Worm (Caenorhabditis elegans) whole organism, mixed stage, embryonic: Measurements from ENCODE around the gene elo-3.

Experiments
- M03D4.4 ChIP-seq: sonication (generic microtip); optimal IDR thresholded peaks from 2 replicates; lab custom pipeline; 2017; ENCODE audit warnings: mild to moderate bottlenecking, missing genetic modification characterization, missing compliant biosample characterization
- bed-3 ChIP-seq: fragments of 200-800 bp; sonication (Bioruptor generic); optimal IDR thresholded peaks from 3 replicates; lab custom pipeline; 2018; ENCODE audit warnings: mild to moderate bottlenecking, missing genetic modification characterization, moderate library complexity, missing compliant biosample characterization
- ceh-39 ChIP-seq: fragments of 150-350 bp; optimal IDR thresholded peaks from 2 replicates; lab custom pipeline; 2014; ENCODE audit warnings: missing biosample characterization, missing genetic modification characterization
- ceh-43 ChIP-seq: fragments of 200-800 bp; sonication (Bioruptor generic); optimal IDR thresholded peaks from 2 replicates; lab custom pipeline; 2018; ENCODE audit warnings: mild to moderate bottlenecking, missing genetic modification characterization, moderate library complexity, missing compliant biosample characterization
- ceh-83 ChIP-seq: fragments of 200-800 bp; sonication (Bioruptor generic); optimal IDR thresholded peaks from 2 replicates; lab custom pipeline; 2018; ENCODE audit warnings: mild to moderate bottlenecking, missing genetic modification characterization, missing compliant biosample characterization
- ces-1 ChIP-seq: fragments of 150-350 bp; optimal IDR thresholded peaks from 2 replicates; lab custom pipeline; 2014; ENCODE audit warnings: missing biosample characterization, missing genetic modification reagents, missing genetic modification characterization
- cnd-1 ChIP-seq: fragments of 200-800 bp; sonication (Bioruptor generic); optimal IDR thresholded peaks from 2 replicates; lab custom pipeline; 2018; ENCODE audit warnings: mild to moderate bottlenecking, missing genetic modification characterization, missing compliant biosample characterization
- elt-3 ChIP-seq: fragments of 150-350 bp; optimal IDR thresholded peaks from 2 replicates; lab custom pipeline; 2014; ENCODE audit warnings: missing biosample characterization, missing genetic modification characterization
- flh-1 ChIP-seq: fragments of 200-800 bp; sonication (Bioruptor generic); optimal IDR thresholded peaks from 2 replicates; lab custom pipeline; 2018; ENCODE audit warnings: mild to moderate bottlenecking, missing genetic modification characterization, moderate library complexity, missing compliant biosample characterization
- ham-2 ChIP-seq: fragments of 200-800 bp; sonication (Bioruptor generic); optimal IDR thresholded peaks from 2 replicates; lab custom pipeline; 2018; ENCODE audit warnings: mild to moderate bottlenecking, missing genetic modification characterization, missing compliant biosample characterization
- hlh-1 ChIP-seq: fragments of 150-350 bp; optimal IDR thresholded peaks from 2 replicates; lab custom pipeline; 2014; ENCODE audit warnings: missing biosample characterization, missing genetic modification reagents, missing genetic modification characterization
- lin-13 ChIP-seq: fragments of 150-350 bp; optimal IDR thresholded peaks from 2 replicates; lab custom pipeline; 2014; ENCODE audit warnings: missing biosample characterization, missing genetic modification characterization
- lin-32 ChIP-seq: fragments of 200-800 bp; sonication (Bioruptor generic); optimal IDR thresholded peaks from 2 replicates; lab custom pipeline; 2018; ENCODE audit warnings: mild to moderate bottlenecking, missing genetic modification characterization, missing compliant biosample characterization
- lsy-2 ChIP-seq: fragments of 150-350 bp; optimal IDR thresholded peaks from 2 replicates; lab custom pipeline; 2014; ENCODE audit warnings: missing biosample characterization, missing genetic modification characterization
- mab-5 ChIP-seq: fragments of 150-350 bp; optimal IDR thresholded peaks from 2 replicates; lab custom pipeline; 2014; ENCODE audit warnings: missing biosample characterization, missing genetic modification characterization
- mep-1 ChIP-seq: fragments of 150-350 bp; optimal IDR thresholded peaks from 2 replicates; lab custom pipeline; 2017; ENCODE audit warnings: missing biosample characterization, missing genetic modification reagents, missing genetic modification characterization, inconsistent platforms
- mls-2 ChIP-seq: sonication (generic microtip); optimal IDR thresholded peaks from 2 replicates; lab custom pipeline; 2016; ENCODE audit warnings: mild to moderate bottlenecking, missing genetic modification characterization, moderate library complexity, missing compliant biosample characterization
- nhr-12 ChIP-seq: fragments of 150-350 bp; optimal IDR thresholded peaks from 2 replicates; lab custom pipeline; 2014; ENCODE audit warnings: missing biosample characterization, missing genetic modification characterization
- nhr-2 ChIP-seq: fragments of 150-350 bp; optimal IDR thresholded peaks from 2 replicates; lab custom pipeline; 2014; ENCODE audit warnings: missing biosample characterization, missing genetic modification characterization
- nhr-237 ChIP-seq: fragments of 150-350 bp; optimal IDR thresholded peaks from 2 replicates; lab custom pipeline; 2014; ENCODE audit warnings: missing biosample characterization, missing genetic modification characterization
- nhr-28 ChIP-seq: fragments of 150-350 bp; optimal IDR thresholded peaks from 2 replicates; lab custom pipeline; 2014; ENCODE audit warnings: missing biosample characterization, missing genetic modification characterization
- nhr-76 ChIP-seq: sonication (generic microtip); optimal IDR thresholded peaks from 2 replicates; lab custom pipeline; 2017; ENCODE audit warnings: missing biosample characterization, missing genetic modification characterization
- pha-4 ChIP-seq: fragments of 150-350 bp; optimal IDR thresholded peaks from 2 replicates; lab custom pipeline; 2018; ENCODE audit warnings: missing biosample characterization, missing genetic modification reagents, missing genetic modification characterization
- snpc-4 ChIP-seq: fragments of 150-350 bp; optimal IDR thresholded peaks from 2 replicates; lab custom pipeline; 2014; ENCODE audit warnings: missing biosample characterization, missing genetic modification characterization
- sptf-1 ChIP-seq: sonication (generic microtip); optimal IDR thresholded peaks from 2 replicates; lab custom pipeline; 2017; ENCODE audit warnings: mild to moderate bottlenecking, missing genetic modification characterization, moderate library complexity, missing compliant biosample characterization
- tbx-8 ChIP-seq: fragments of 200-800 bp; sonication (Bioruptor generic); optimal IDR thresholded peaks from 2 replicates; lab custom pipeline; 2018; ENCODE audit warnings: mild to moderate bottlenecking, missing genetic modification characterization, moderate library complexity, missing compliant biosample characterization
- unc-62 ChIP-seq: fragments of 150-350 bp; optimal IDR thresholded peaks from 2 replicates; lab custom pipeline; 2014; ENCODE audit warnings: missing biosample characterization, missing genetic modification reagents, missing genetic modification characterization
- zip-8 ChIP-seq: fragments of 150-350 bp; optimal IDR thresholded peaks from 2 replicates; lab custom pipeline; 2014; ENCODE audit warnings: missing biosample characterization, missing genetic modification characterization
- ztf-11 ChIP-seq: fragments of 150-350 bp; optimal IDR thresholded peaks from 2 replicates; lab custom pipeline; 2014; ENCODE audit warnings: missing biosample characterization, missing genetic modification characterization

The elo-3 gene

DNA sequence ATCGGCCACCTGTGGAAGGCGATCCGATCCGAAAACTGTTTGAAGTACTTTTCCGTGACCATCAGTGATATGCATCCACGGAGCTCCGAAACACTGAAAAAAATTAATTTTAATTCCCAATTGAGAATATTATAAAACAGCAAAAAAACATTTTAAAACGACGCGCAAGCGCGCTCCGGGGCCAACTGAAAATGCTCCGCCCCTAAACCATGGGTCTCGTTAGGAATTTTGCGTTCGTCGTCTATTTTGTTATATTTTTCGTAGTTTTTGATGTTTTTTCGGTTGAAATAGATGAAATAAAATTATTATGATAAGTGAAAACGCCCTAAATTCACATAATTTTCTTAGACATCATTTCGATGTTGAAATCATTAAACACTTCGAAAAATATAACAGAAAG, 3.0 kb downstream of the elo-3 start:
- TF ChIP-seq ceh-83 (GFP tag; lab: Kevin White, UChicago) (peak; percentile 36), unc-62 (no peak)

DNA sequence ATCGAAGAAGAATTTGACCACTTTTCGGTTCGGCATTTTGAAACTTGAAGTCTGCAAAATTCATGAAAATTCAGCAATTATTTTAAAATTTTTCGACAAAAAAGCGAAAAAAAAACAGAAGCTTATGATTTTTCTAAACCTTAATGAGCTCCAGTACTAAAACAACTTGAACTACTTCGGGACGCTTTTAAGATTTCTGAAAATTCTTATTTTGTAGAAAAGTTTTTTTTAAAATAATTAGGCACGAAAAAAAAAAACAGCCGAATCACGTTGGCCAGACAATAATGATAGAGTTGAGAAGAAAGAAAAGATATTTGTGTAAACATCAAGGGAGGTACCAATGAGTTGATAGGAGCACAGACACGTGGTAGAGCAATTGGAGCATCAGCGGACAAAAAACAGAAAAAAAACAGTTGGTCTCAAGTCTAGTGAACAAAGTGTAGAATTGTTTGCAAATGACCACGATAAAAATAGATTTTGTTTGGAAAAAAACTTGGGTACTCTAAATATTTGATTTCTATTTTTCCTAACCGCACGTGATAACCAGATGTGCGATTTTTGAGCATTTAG, 4.8 kb downstream of the elo-3 start, which contains the start of gene gstk-2:
TSS of gene gstk-2 (minus strand) at position 51 of the 570 bp plus-strand sequence.
- TF ChIP-seq mab-5 (tag; lab: Kevin White, UChicago) (no peak), ceh-43 (GFP tag; lab: Kevin White, UChicago) (no peak), hlh-1 (tag; lab: Kevin White, UChicago) (peak; percentile 35), zip-8 (tag; lab: Kevin White, UChicago) (no peak)

DNA sequence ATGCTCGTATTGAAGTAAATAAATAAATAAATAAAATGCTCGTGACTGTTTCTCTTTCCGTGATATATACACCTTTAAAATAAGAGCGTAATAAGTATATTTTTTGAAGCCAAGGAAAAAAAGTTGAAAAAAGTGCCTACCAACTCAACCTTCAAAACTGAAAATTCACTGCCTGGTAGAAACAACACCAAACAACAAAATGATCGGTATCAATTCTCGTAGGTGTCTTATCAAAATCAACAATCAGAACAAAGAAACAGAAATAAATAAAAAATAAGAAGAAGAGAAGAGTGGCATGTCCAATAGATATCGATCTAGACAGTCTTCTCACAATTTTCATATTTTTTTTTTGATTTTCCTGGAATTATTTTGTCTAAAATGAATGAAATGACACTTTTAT, 6.4 kb downstream of the elo-3 start, which contains the start of gene afmd-1:
TSS of gene afmd-1 (plus strand) at position 316 of the 400 bp plus-strand sequence.
- TF ChIP-seq bed-3 (GFP tag; lab: Kevin White, UChicago), result no peak
- no peak for TF ChIP-seq nhr-12 (tag; lab: Kevin White, UChicago)
- TF ChIP-seq mab-5 (tag; lab: Kevin White, UChicago), result no peak
- no peak for TF ChIP-seq M03D4.4 (tag; lab: Kevin White, UChicago)
- TF ChIP-seq cnd-1 (tag; lab: Kevin White, UChicago), result no peak
- TF ChIP-seq ceh-83 (GFP tag; lab: Kevin White, UChicago), result no peak
- TF ChIP-seq tbx-8 (GFP tag; lab: Kevin White, UChicago), result no peak
- TF ChIP-seq ceh-39 (tag; lab: Kevin White, UChicago), result no peak
- no peak for TF ChIP-seq nhr-2 (tag; lab: Kevin White, UChicago)
- TF ChIP-seq unc-62, result no peak
- no peak for TF ChIP-seq pha-4 (tag; lab: Kevin White, UChicago)
- TF ChIP-seq lin-32, result no peak
- TF ChIP-seq zip-8 (tag; lab: Kevin White, UChicago), result no peak
- no peak for TF ChIP-seq flh-1
- no peak for TF ChIP-seq ceh-43 (GFP tag; lab: Kevin White, UChicago)
- TF ChIP-seq mls-2 (tag; lab: Kevin White, UChicago), result no peak
- TF ChIP-seq nhr-28, result no peak

- TF ChIP-seq snpc-4 (tag; lab: Kevin White, UChicago) (no peak), pha-4 (tag; lab: Kevin White, UChicago) (no peak), flh-1 (no peak), mab-5 (tag; lab: Kevin White, UChicago) (no peak), ceh-43 (GFP tag; lab: Kevin White, UChicago) (no peak), mep-1 (tag; lab: Kevin White, UChicago) (no peak), lsy-2 (tag; lab: Kevin White, UChicago) (no peak), cnd-1 (tag; lab: Kevin White, UChicago) (no peak), ham-2 (GFP tag; lab: Kevin White, UChicago) (no peak), ztf-11 (tag; lab: Kevin White, UChicago) (no peak), unc-62 (no peak), hlh-1 (tag; lab: Kevin White, UChicago) (no peak)
Observed at ce11 chrIV:7245592-7245991, 8.1 kb downstream of the elo-3 start.

ce11 chrIV:7246553-7246952, 9.0 kb downstream of the elo-3 start, which contains the start of gene col-114:
col-114 (minus strand) TSS chrIV:7246653.
- no peak for TF ChIP-seq mls-2 (tag; lab: Kevin White, UChicago)
- no peak for TF ChIP-seq nhr-76 (tag; lab: Kevin White, UChicago)
- no peak for TF ChIP-seq ceh-83 (GFP tag; lab: Kevin White, UChicago)
- TF ChIP-seq nhr-12 (tag; lab: Kevin White, UChicago), result no peak
- no peak for TF ChIP-seq ceh-43 (GFP tag; lab: Kevin White, UChicago)
- no peak for TF ChIP-seq sptf-1
- TF ChIP-seq ces-1 (GFP tag; lab: Kevin White, UChicago), result no peak
- no peak for TF ChIP-seq mab-5 (tag; lab: Kevin White, UChicago)
- no peak for TF ChIP-seq tbx-8 (GFP tag; lab: Kevin White, UChicago)
- no peak for TF ChIP-seq pha-4 (tag; lab: Kevin White, UChicago)
- TF ChIP-seq ham-2 (GFP tag; lab: Kevin White, UChicago), result no peak
- TF ChIP-seq M03D4.4 (tag; lab: Kevin White, UChicago), result no peak
- no peak for TF ChIP-seq elt-3
- TF ChIP-seq lin-13 (tag; lab: Kevin White, UChicago), result no peak
- TF ChIP-seq nhr-237 (tag; lab: Kevin White, UChicago), result no peak
- no peak for TF ChIP-seq unc-62
- no peak for TF ChIP-seq zip-8 (tag; lab: Kevin White, UChicago)
